Fruit fly (Drosophila melanogaster): Measurements from ENCODE around the gene CG14074.

CG14074 gene

dm6 chr3L:18867521-18867920 is 1.5 kb downstream of the CG14074 start, which contains the start of gene Dysb (continued):
- peak; percentile 32 for TF ChIP-seq tx (GFP tag; optimal IDR thresholded peaks at IDR 0.05)
- peak; percentile 91 for TF ChIP-seq Hmr (GFP tag; optimal IDR thresholded peaks at IDR 0.05)
- no peak for TF ChIP-seq CG1832 (GFP tag; optimal IDR thresholded peaks at IDR 0.05)
- peak; percentile 73 for TF ChIP-seq CG6683 (GFP tag; optimal IDR thresholded peaks at IDR 0.05)
- TF ChIP-seq Xbp1 (GFP tag; optimal IDR thresholded peaks at IDR 0.05) = peak; percentile 89
- peak; percentile 73 for TF ChIP-seq Vsx1 (GFP tag; optimal IDR thresholded peaks at IDR 0.05)
- TF ChIP-seq CG6791 (GFP tag; IDR thresholded peaks at IDR 0.05; ENCODE audit: partially characterized antibody) = no peak
- TF ChIP-seq CG17359 (tag; optimal IDR thresholded peaks at IDR 0.05) = peak; percentile 94
- peak; percentile 63 for TF ChIP-seq CG13287 (GFP tag; IDR thresholded peaks at IDR 0.05; ENCODE audit: partially characterized antibody)
- peak; percentile 72 for TF ChIP-seq Six4 (GFP tag; optimal IDR thresholded peaks at IDR 0.05)
- TF ChIP-seq CG8944 (GFP tag; optimal IDR thresholded peaks at IDR 0.05) = peak; percentile 34
- no peak for TF ChIP-seq CG14860 (GFP tag; IDR thresholded peaks at IDR 0.05; ENCODE audit: partially characterized antibody)
- peak; percentile 81 for TF ChIP-seq phol (tag; optimal IDR thresholded peaks at IDR 0.05)
- TF ChIP-seq CG18764 (GFP tag; optimal IDR thresholded peaks at IDR 0.05) = peak; percentile 54
- peak; percentile 85 for TF ChIP-seq Chrac-16 (GFP tag; optimal IDR thresholded peaks at IDR 0.05)
- TF ChIP-seq pfk (GFP tag; optimal IDR thresholded peaks at IDR 0.05) = peak; percentile 38
- peak; percentile 54; the same call in 1 of the 2 replicates for TF ChIP-seq CG17612 (GFP tag; IDR thresholded peaks at IDR 0.05)
- peak; percentile 4 for TF ChIP-seq CG3838 (GFP tag; optimal IDR thresholded peaks at IDR 0.05)
- peak; percentile 94 for TF ChIP-seq CG17328 (GFP tag; IDR thresholded peaks at IDR 0.05)
- peak; percentile 82 for TF ChIP-seq ATbp (GFP tag; optimal IDR thresholded peaks at IDR 0.05)
- TF ChIP-seq tio (GFP tag; optimal IDR thresholded peaks at IDR 0.05) = peak; percentile 67
- TF ChIP-seq CG33213 (GFP tag; optimal IDR thresholded peaks at IDR 0.05) = peak; percentile 20
- no peak for TF ChIP-seq p53 (GFP tag; optimal IDR thresholded peaks at IDR 0.05)
- peak; percentile 21 for TF ChIP-seq her (GFP tag; optimal IDR thresholded peaks at IDR 0.05)
- TF ChIP-seq salm (tag; optimal IDR thresholded peaks at IDR 0.05) = peak; percentile 84
- peak; percentile 41 for TF ChIP-seq fd102C (GFP tag; optimal IDR thresholded peaks at IDR 0.05)
- peak; percentile 36 for TF ChIP-seq fu2 (GFP tag; optimal IDR thresholded peaks at IDR 0.05)
- TF ChIP-seq corto (GFP tag; optimal IDR thresholded peaks at IDR 0.05) = no peak
- peak; percentile 53 for TF ChIP-seq CG34224 (GFP tag; IDR thresholded peaks at IDR 0.05; ENCODE audit: partially characterized antibody)
- peak; percentile 88 for TF ChIP-seq Ada2b (GFP tag; IDR thresholded peaks at IDR 0.05)
- peak; percentile 99 for TF ChIP-seq D19A (tag; optimal IDR thresholded peaks at IDR 0.05)
- TF ChIP-seq jigr1 (GFP tag; IDR thresholded peaks at IDR 0.05) = peak; percentile 12; the same call in 1 of the 3 replicates
- TF ChIP-seq CG16863 (GFP tag; optimal IDR thresholded peaks at IDR 0.05) = peak; percentile 16
- TF ChIP-seq bbx (GFP tag; IDR thresholded peaks at IDR 0.05; ENCODE audit: partially characterized antibody) = no peak
- TF ChIP-seq ro (GFP tag; IDR thresholded peaks at IDR 0.05) = no peak
- TF ChIP-seq NK7.1 (GFP tag; optimal IDR thresholded peaks at IDR 0.05) = peak; percentile 9
- TF ChIP-seq CG13624 (GFP tag; optimal IDR thresholded peaks at IDR 0.05) = peak; percentile 48
- TF ChIP-seq CG6689 (GFP tag; IDR thresholded peaks at IDR 0.05) = peak; percentile 86
- TF ChIP-seq Taf1 (GFP tag; IDR thresholded peaks at IDR 0.05) = peak; percentile 71; the same call in 1 of the 2 replicates
- no peak for TF ChIP-seq bigmax (GFP tag; optimal IDR thresholded peaks at IDR 0.05)
- no peak; the same call in 1 of the 2 replicates for TF ChIP-seq CG10959 (GFP tag; IDR thresholded peaks at IDR 0.05)
- TF ChIP-seq CG31441 (GFP tag; IDR thresholded peaks at IDR 0.05) = peak; percentile 94
- TF ChIP-seq Dp (GFP tag; optimal IDR thresholded peaks at IDR 0.05) = peak; percentile 12
- TF ChIP-seq vnd (GFP tag; IDR thresholded peaks at IDR 0.05; ENCODE audit: partially characterized antibody) = no peak
- no peak for TF ChIP-seq ato (GFP tag; IDR thresholded peaks at IDR 0.05; ENCODE audit: partially characterized antibody)
- peak; percentile 91 for TF ChIP-seq CG5953 (GFP tag; IDR thresholded peaks at IDR 0.05)
- peak; percentile 70; the same call in 1 of the 3 replicates for TF ChIP-seq C15 (GFP tag; IDR thresholded peaks at IDR 0.05)
- TF ChIP-seq CG6254 (GFP tag; optimal IDR thresholded peaks at IDR 0.05) = peak; percentile 83
- TF ChIP-seq CG6765 (GFP tag; optimal IDR thresholded peaks at IDR 0.05) = peak; percentile 79
- peak; percentile 72 for TF ChIP-seq trem (tag; optimal IDR thresholded peaks at IDR 0.05)
